Fruit fly (Drosophila melanogaster): Measurements from ENCODE around the gene CG31528.

Gene CG31528

dm6 chr3R:4453213-4453956 lies 37.1 kb downstream of the CG31528 start (continued):
- peak; percentile 62 for TF ChIP-seq CG3995 (GFP tag; optimal IDR thresholded peaks at IDR 0.05)
- no peak for TF ChIP-seq CG30403 (GFP tag; optimal IDR thresholded peaks at IDR 0.05)
- TF ChIP-seq NC2α (GFP tag; optimal IDR thresholded peaks at IDR 0.05): no peak
- TF ChIP-seq CG11247 (GFP tag; IDR thresholded peaks at IDR 0.05): no peak
- TF ChIP-seq CHES-1-like (GFP tag; optimal IDR thresholded peaks at IDR 0.05): peak; percentile 1
- TF ChIP-seq hb (GFP tag; IDR thresholded peaks at IDR 0.05; ENCODE audit: partially characterized antibody): 0 out of 3 replicates have a peak, but pooled peaks have one; percentile 11
- TF ChIP-seq sqz (GFP tag; optimal IDR thresholded peaks at IDR 0.05): peak; percentile 55
- TF ChIP-seq CG4360 (GFP tag; IDR thresholded peaks at IDR 0.05): peak; percentile 52; the same call in 1 of the 2 replicates
- TF ChIP-seq caup (GFP tag; optimal IDR thresholded peaks at IDR 0.05; ENCODE audit: severe bottlenecking): peak; percentile 4
- TF ChIP-seq CG18262 (tag; optimal IDR thresholded peaks at IDR 0.05): no peak
- TF ChIP-seq NfI (GFP tag; optimal IDR thresholded peaks at IDR 0.05): no peak
- no peak for TF ChIP-seq chif (GFP tag; optimal IDR thresholded peaks at IDR 0.05)
- no peak for TF ChIP-seq H15 (GFP tag; IDR thresholded peaks at IDR 0.05)
- no peak for TF ChIP-seq pan (optimal IDR thresholded peaks at IDR 0.05)
- TF ChIP-seq pan (GFP tag; optimal IDR thresholded peaks at IDR 0.05 in 1 of 2, IDR thresholded peaks at IDR 0.05 in 1 of 2): no peak
- TF ChIP-seq CG2129 (GFP tag; IDR thresholded peaks at IDR 0.05; ENCODE audit: partially characterized antibody): no peak
- TF ChIP-seq Nf-YB (GFP tag; optimal IDR thresholded peaks at IDR 0.05): no peak
- TF ChIP-seq CG16813 (GFP tag; IDR thresholded peaks at IDR 0.05; ENCODE audit: partially characterized antibody): 0 out of 3 replicates have a peak, but pooled peaks have one; percentile 10
- peak; percentile 1 for TF ChIP-seq Hey (tag; optimal IDR thresholded peaks at IDR 0.05)
- TF ChIP-seq fd64A (GFP tag; optimal IDR thresholded peaks at IDR 0.05): peak; percentile 7
- no peak for TF ChIP-seq CG4854 (GFP tag; optimal IDR thresholded peaks at IDR 0.05)
- TF ChIP-seq CG12219 (GFP tag; optimal IDR thresholded peaks at IDR 0.05): no peak
- TF ChIP-seq CG32772 (GFP tag; IDR thresholded peaks at IDR 0.05): no peak
- TF ChIP-seq CG4282 (GFP tag; optimal IDR thresholded peaks at IDR 0.05): peak; percentile 13
- TF ChIP-seq zfh1 (GFP tag; IDR thresholded peaks at IDR 0.05): 0 out of 3 replicates have a peak, but pooled peaks have one; percentile 15
- TF ChIP-seq HLH3B (GFP tag; IDR thresholded peaks at IDR 0.05): no peak
- TF ChIP-seq CG10959 (GFP tag; IDR thresholded peaks at IDR 0.05): no peak
- TF ChIP-seq E2f2 (GFP tag; IDR thresholded peaks at IDR 0.05): 0 out of 2 replicates have a peak, but pooled peaks have one; percentile 25
- TF ChIP-seq ken (GFP tag; IDR thresholded peaks at IDR 0.05): peak; percentile 19; the same call in 1 of the 3 replicates
- TF ChIP-seq Antp (GFP tag; optimal IDR thresholded peaks at IDR 0.05): no peak
- peak; percentile 7 for TF ChIP-seq chn (GFP tag; optimal IDR thresholded peaks at IDR 0.05)
- TF ChIP-seq CG10267 (tag; optimal IDR thresholded peaks at IDR 0.05): no peak
- TF ChIP-seq CG14441 (GFP tag; IDR thresholded peaks at IDR 0.05): no peak
- TF ChIP-seq luna (GFP tag; optimal IDR thresholded peaks at IDR 0.05): no peak
- TF ChIP-seq her (GFP tag; optimal IDR thresholded peaks at IDR 0.05): peak; percentile 10
- peak; percentile 33; the same call in 1 of the 2 replicates for TF ChIP-seq ranshi (GFP tag; IDR thresholded peaks at IDR 0.05)
- no peak for TF ChIP-seq fd96Cb (tag; optimal IDR thresholded peaks at IDR 0.05)

- no peak for TF ChIP-seq kni (GFP tag; optimal IDR thresholded peaks at IDR 0.05)
- no peak for TF ChIP-seq shn (GFP tag; optimal IDR thresholded peaks at IDR 0.05)
- TF ChIP-seq CG2129 (GFP tag; IDR thresholded peaks at IDR 0.05; ENCODE audit: partially characterized antibody): no peak
- TF ChIP-seq CG30020 (tag; optimal IDR thresholded peaks at IDR 0.05): no peak
- TF ChIP-seq CG3407 (GFP tag; optimal IDR thresholded peaks at IDR 0.05): peak; percentile 16
- 0 out of 3 replicates have a peak, but pooled peaks have one; percentile 14 for TF ChIP-seq otp (GFP tag; IDR thresholded peaks at IDR 0.05)
- no peak for TF ChIP-seq CG16863 (GFP tag; optimal IDR thresholded peaks at IDR 0.05)
- peak; percentile 22 for TF ChIP-seq CG15514 (GFP tag; optimal IDR thresholded peaks at IDR 0.05)
- TF ChIP-seq Ets65A (GFP tag): peak; percentile 81
- peak; percentile 16 for TF ChIP-seq ATbp (GFP tag; optimal IDR thresholded peaks at IDR 0.05)
- TF ChIP-seq CG3995 (GFP tag; optimal IDR thresholded peaks at IDR 0.05): no peak
- TF ChIP-seq yki (optimal IDR thresholded peaks at IDR 0.05): no peak
- TF ChIP-seq lab (GFP tag; optimal IDR thresholded peaks at IDR 0.05): peak; percentile 41
- TF ChIP-seq CG13775 (GFP tag; optimal IDR thresholded peaks at IDR 0.05): no peak
- TF ChIP-seq Pdp1 (GFP tag; optimal IDR thresholded peaks at IDR 0.05): no peak
- TF ChIP-seq CG14014 (GFP tag; IDR thresholded peaks at IDR 0.05): no peak
Observed at dm6 chr3R:4457625-4458024, 41.4 kb downstream of the CG31528 start.
